Fruit fly (Drosophila melanogaster): Measurements from ENCODE around the gene CG7362.
A peak's percentile ranks its signal among the peaks of the same experiment; 100 is the strongest.

The CG7362 gene

DNA sequence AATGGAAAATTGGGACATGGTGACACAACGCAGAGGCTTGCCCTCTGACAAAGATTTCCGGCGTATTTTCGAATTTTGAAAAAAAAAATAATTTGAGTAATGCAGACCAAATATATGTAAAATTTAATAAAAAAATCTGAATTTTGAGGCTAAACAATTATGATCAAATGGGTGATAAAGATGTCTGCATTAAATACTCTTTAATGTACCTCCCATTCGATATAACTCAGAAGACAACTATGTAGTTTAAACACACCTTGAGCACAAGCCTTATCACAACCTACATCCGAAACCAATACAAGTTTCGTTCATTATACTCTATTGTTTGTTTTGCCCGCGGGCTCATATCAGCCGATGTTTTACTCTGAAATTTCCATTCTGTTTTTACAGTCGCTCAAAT is at the start of gene CG7362:
Gene CG7362, minus strand, starts transcription at position 101 of the 400 bp plus-strand sequence.
- TF ChIP-seq kay (GFP tag; ENCODE audit: borderline replicate concordance) (peak; percentile 87), cic (GFP tag; optimal IDR thresholded peaks at IDR 0.05) (no peak)

DNA sequence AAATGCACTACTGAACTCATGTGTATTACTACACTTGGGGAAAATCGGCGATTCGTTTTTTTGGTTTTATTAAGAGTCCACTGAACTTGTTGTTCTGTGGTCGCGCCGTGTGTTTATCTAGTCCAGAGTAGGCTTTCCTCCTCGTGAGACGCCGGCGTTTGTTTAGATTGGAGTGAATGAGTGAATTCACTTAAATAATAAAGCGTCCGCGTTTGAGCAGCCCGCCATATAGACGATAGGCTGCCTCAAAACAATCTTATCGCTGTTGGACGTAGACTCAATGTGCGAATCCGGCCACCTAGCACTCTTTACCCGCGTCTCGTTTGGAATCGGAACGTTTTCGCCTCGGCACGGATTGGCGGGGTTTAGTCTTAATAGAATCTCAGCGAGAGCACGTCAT is 47.1 kb upstream of the CG7362 start, which contains the start of gene CG14857:
Gene CG14857, plus strand, starts transcription at position 367 of the 400 bp plus-strand sequence.
- TF ChIP-seq tj (GFP tag; optimal IDR thresholded peaks at IDR 0.05) = no peak
- peak; percentile 70 for TF ChIP-seq cic (GFP tag; optimal IDR thresholded peaks at IDR 0.05)
- no peak for TF ChIP-seq CG1620 (GFP tag; optimal IDR thresholded peaks at IDR 0.05)
- no peak for TF ChIP-seq bab1 (GFP tag; optimal IDR thresholded peaks at IDR 0.05)
- TF ChIP-seq Mnt (GFP tag; optimal IDR thresholded peaks at IDR 0.05) = peak; percentile 45
- no peak for TF ChIP-seq Clk (GFP tag; optimal IDR thresholded peaks at IDR 0.05)
- peak; percentile 52 for TF ChIP-seq CG12768 (GFP tag; optimal IDR thresholded peaks at IDR 0.05)
- no peak for TF ChIP-seq pad (GFP tag; optimal IDR thresholded peaks at IDR 0.05)
- peak; percentile 49 for TF ChIP-seq kay (GFP tag; ENCODE audit: borderline replicate concordance)
- peak; percentile 12 for TF ChIP-seq CG33017 (tag; optimal IDR thresholded peaks at IDR 0.05)

DNA sequence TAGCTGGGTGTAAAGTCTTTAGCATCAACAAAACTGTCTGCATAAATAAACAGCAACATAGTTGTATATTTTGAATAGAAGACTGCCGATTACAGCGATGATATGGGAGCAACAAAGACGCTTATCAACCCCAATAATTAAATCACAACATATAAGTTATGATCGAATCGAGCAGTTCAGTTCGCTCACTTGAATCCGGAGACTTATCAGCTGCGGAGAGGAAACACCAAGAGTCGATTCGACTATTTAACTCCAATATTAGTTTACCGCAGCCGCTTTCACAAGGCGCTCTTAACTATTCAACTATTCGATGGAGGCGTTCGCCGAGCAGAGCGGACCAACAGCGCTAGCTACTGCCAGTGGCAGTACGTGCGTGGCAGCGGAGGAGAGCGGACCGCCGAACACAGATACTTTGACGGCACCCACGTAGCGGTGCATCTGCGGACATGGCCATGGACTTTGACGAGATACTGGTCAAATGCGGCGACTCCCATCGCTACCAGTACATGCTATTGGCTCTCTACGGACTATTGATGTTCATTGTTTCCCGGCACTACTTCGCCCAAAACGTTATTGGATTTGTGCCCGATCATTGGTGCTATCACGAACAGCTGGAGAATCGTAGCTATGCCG is 44.5 kb upstream of the CG7362 start, which contains the start of gene CG14856:
Gene CG14856, plus strand, starts transcription at position 361 of the 633 bp plus-strand sequence.
- TF ChIP-seq cic (GFP tag; optimal IDR thresholded peaks at IDR 0.05) (no peak), CG12768 (GFP tag; optimal IDR thresholded peaks at IDR 0.05) (no peak), Clk (GFP tag; optimal IDR thresholded peaks at IDR 0.05) (no peak), CG1620 (GFP tag; optimal IDR thresholded peaks at IDR 0.05) (no peak), CG33017 (tag; optimal IDR thresholded peaks at IDR 0.05) (no peak), pad (GFP tag; optimal IDR thresholded peaks at IDR 0.05) (no peak), CG7101 (tag; optimal IDR thresholded peaks at IDR 0.05) (no peak), CG7045 (GFP tag; optimal IDR thresholded peaks at IDR 0.05) (no peak), CG14711 (tag; optimal IDR thresholded peaks at IDR 0.05) (no peak), tj (GFP tag; optimal IDR thresholded peaks at IDR 0.05) (no peak), bab1 (GFP tag; optimal IDR thresholded peaks at IDR 0.05) (no peak), CG5204 (GFP tag; optimal IDR thresholded peaks at IDR 0.05) (no peak), Mnt (GFP tag; optimal IDR thresholded peaks at IDR 0.05) (no peak)

DNA sequence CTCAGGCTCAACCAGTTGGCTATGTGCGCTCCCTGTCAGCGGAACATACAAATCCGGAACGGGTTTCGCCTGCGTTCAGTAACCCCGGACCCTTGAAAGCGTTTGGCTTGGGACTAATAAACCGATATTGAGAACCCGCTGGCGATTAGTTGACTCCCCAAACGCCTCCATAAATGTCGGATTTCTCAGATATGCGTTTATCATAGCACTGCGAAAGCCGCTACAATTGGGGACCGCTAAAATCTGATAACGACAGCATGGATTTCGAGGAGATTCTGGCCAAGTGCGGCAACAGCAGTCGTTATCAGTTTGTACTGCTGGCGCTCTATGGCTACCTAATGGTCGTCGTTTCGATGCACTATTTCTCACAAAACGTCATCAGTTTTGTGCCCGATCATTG is 42.0 kb upstream of the CG7362 start, which contains the start of gene CG14855:
Gene CG14855, plus strand, starts transcription at position 12 of the 400 bp plus-strand sequence.
- TF ChIP-seq Crg-1 (GFP tag; optimal IDR thresholded peaks at IDR 0.05) (no peak), bab1 (GFP tag; optimal IDR thresholded peaks at IDR 0.05) (no peak), kay (GFP tag; ENCODE audit: borderline replicate concordance) (no peak), CG11617 (GFP tag; optimal IDR thresholded peaks at IDR 0.05) (no peak), CG33017 (tag; optimal IDR thresholded peaks at IDR 0.05) (no peak), pad (GFP tag; optimal IDR thresholded peaks at IDR 0.05) (no peak), CG5204 (GFP tag; optimal IDR thresholded peaks at IDR 0.05) (no peak), CG12768 (GFP tag; optimal IDR thresholded peaks at IDR 0.05) (no peak), CG1620 (GFP tag; optimal IDR thresholded peaks at IDR 0.05) (no peak), tj (GFP tag; optimal IDR thresholded peaks at IDR 0.05) (no peak)

DNA sequence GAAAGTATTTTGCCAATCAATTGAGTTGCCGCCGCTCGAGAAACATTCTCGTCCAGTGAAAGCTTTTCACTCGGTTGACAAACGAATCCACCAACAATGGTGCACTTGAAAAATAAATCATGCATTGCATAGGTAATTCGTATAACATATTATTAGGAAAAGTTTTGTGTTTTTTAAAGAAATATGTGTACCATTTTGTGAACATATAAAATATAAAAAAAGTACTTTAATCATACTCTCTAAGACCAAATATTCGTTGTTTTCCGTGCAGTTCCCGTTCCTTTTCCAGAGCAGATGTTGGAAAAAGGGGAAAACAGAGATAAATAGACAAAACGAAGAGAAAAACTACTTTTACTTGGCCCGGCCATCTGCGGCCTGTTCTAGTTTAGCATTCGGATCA is 32.4 kb upstream of the CG7362 start:
- TF ChIP-seq ovo (GFP tag; optimal IDR thresholded peaks at IDR 0.05) = no peak
- TF ChIP-seq bab1 (GFP tag; optimal IDR thresholded peaks at IDR 0.05) = no peak
- TF ChIP-seq Crg-1 (GFP tag; optimal IDR thresholded peaks at IDR 0.05) = no peak
- no peak for TF ChIP-seq CG5204 (GFP tag; optimal IDR thresholded peaks at IDR 0.05)
- no peak for TF ChIP-seq CG7045 (GFP tag; optimal IDR thresholded peaks at IDR 0.05)
- no peak for TF ChIP-seq pad (GFP tag; optimal IDR thresholded peaks at IDR 0.05)
- no peak for TF ChIP-seq tj (GFP tag; optimal IDR thresholded peaks at IDR 0.05)
- TF ChIP-seq CG11617 (GFP tag; optimal IDR thresholded peaks at IDR 0.05) = no peak
- TF ChIP-seq toe (GFP tag; optimal IDR thresholded peaks at IDR 0.05) = no peak
- TF ChIP-seq Mnt (GFP tag; optimal IDR thresholded peaks at IDR 0.05) = no peak
- no peak for TF ChIP-seq CG1620 (GFP tag; optimal IDR thresholded peaks at IDR 0.05)
- TF ChIP-seq cnc (optimal IDR thresholded peaks at IDR 0.05) = no peak
- TF ChIP-seq CG12768 (GFP tag; optimal IDR thresholded peaks at IDR 0.05) = no peak
- TF ChIP-seq CG7101 (tag; optimal IDR thresholded peaks at IDR 0.05) = no peak
- TF ChIP-seq CG14711 (tag; optimal IDR thresholded peaks at IDR 0.05) = no peak
- no peak for TF ChIP-seq Clk (GFP tag; optimal IDR thresholded peaks at IDR 0.05)

DNA sequence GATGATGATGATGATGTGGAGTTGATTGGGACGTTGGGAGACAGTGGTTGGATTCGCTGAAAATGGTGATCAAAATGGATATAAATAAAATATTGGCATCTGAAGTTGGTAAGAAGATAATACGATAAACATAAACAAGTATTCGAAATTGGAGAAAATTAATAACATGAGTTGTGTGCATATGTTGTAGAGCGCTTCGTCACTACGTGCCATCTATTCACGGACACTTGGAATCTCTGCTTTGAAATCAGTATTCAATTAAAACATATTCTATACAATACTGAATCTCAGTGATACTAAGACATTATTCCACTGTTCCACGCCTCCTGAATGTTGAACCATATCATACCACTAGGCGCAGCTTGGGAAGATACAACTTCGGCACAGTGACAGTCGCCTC is 31.1 kb upstream of the CG7362 start:
- TF ChIP-seq CG14711 (tag; optimal IDR thresholded peaks at IDR 0.05) (no peak), kay (GFP tag; ENCODE audit: borderline replicate concordance) (peak; percentile 11)

DNA sequence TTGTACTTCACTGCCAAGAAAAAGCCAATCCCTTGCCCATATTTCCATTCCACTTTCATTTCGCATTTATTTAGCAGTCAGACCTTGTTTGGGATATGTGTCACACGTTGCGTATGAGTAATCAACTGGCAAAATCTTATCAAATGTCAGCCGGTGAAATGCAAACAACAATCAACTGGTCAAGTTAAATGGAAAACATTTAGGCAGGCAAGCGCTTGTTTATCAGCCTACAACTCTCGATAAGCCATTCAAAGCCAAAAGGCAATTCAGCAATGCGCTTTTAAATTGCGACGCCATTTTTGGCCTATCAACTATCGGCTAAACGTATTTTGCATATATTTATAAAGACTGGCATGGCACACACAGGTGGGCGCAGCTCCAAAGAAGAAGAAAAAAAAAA is 26.5 kb upstream of the CG7362 start:
- TF ChIP-seq cic (GFP tag; optimal IDR thresholded peaks at IDR 0.05) (peak; percentile 38), CG12768 (GFP tag; optimal IDR thresholded peaks at IDR 0.05) (peak; percentile 26), pad (GFP tag; optimal IDR thresholded peaks at IDR 0.05) (no peak), kay (GFP tag; ENCODE audit: borderline replicate concordance) (peak; percentile 91)
